Worm (Caenorhabditis elegans) whole organism, late embryonic: ENCODE results near the gene C17B7.15.

ENCODE experiments used
- C08G9.2 ChIP-seq: sonication (generic microtip); optimal IDR thresholded peaks from 2 replicates; lab custom pipeline; 2016; ENCODE audit warnings: mild to moderate bottlenecking, missing genetic modification characterization, moderate library complexity, missing compliant biosample characterization
- C38D4.7 ChIP-seq: fragments of 200-800 bp; sonication (Bioruptor generic); optimal IDR thresholded peaks from 2 replicates; lab custom pipeline; 2018; ENCODE audit warnings: mild to moderate bottlenecking, missing genetic modification characterization, moderate library complexity, missing compliant biosample characterization
- F13H6.1 ChIP-seq: sonication (generic microtip); optimal IDR thresholded peaks from 2 replicates; lab custom pipeline; 2016; ENCODE audit warnings: missing genetic modification characterization, missing compliant biosample characterization
- K02D7.2 ChIP-seq: sonication (generic microtip); optimal IDR thresholded peaks from 2 replicates; lab custom pipeline; 2017; ENCODE audit warnings: mild to moderate bottlenecking, missing genetic modification characterization, missing compliant biosample characterization
- Y22D7AL.16 ChIP-seq: sonication (generic microtip); optimal IDR thresholded peaks from 2 replicates; lab custom pipeline; 2016; ENCODE audit warnings: missing genetic modification characterization, missing compliant biosample characterization
- ama-1 ChIP-seq: fragments of 150-350 bp; optimal IDR thresholded peaks from 2 replicates; lab custom pipeline; 2014
- ceh-18 ChIP-seq: sonication (generic microtip); optimal IDR thresholded peaks from 2 replicates; lab custom pipeline; 2016; ENCODE audit warnings: missing genetic modification characterization, missing compliant biosample characterization
- ceh-2 ChIP-seq: sonication (generic microtip); optimal IDR thresholded peaks from 2 replicates; lab custom pipeline; 2016; ENCODE audit warnings: missing genotype, missing genetic modification characterization, missing compliant biosample characterization
- ceh-30 ChIP-seq: fragments of 150-350 bp; optimal IDR thresholded peaks from 2 replicates; lab custom pipeline; 2014; ENCODE audit warnings: missing biosample characterization, missing genetic modification characterization
- ceh-31 ChIP-seq: sonication (generic microtip); optimal IDR thresholded peaks from 2 replicates; lab custom pipeline; 2016; ENCODE audit warnings: missing genetic modification characterization, missing compliant biosample characterization
- ceh-45 ChIP-seq: fragments of 200-800 bp; sonication (Bioruptor generic); IDR thresholded peaks from 2 replicates; pipeline ENCODE4 v1.3.6; 2022; ENCODE audit warnings: missing genetic modification reagents, missing genetic modification characterization, missing compliant biosample characterization
- ceh-48 ChIP-seq: sonication (generic microtip); optimal IDR thresholded peaks from 2 replicates; lab custom pipeline; 2016; ENCODE audit warnings: missing genetic modification characterization, inconsistent platforms, missing compliant biosample characterization
- ceh-6 ChIP-seq: fragments of 200-800 bp; sonication (Bioruptor generic); optimal IDR thresholded peaks from 2 replicates; lab custom pipeline; 2018; ENCODE audit warnings: mild to moderate bottlenecking, missing genetic modification characterization, missing compliant biosample characterization
- dmd-4 ChIP-seq: sonication (generic microtip); optimal IDR thresholded peaks from 2 replicates; lab custom pipeline; 2016; ENCODE audit warnings: borderline replicate concordance, missing genetic modification characterization, missing compliant biosample characterization
- dve-1 ChIP-seq: sonication (generic microtip); optimal IDR thresholded peaks from 2 replicates; lab custom pipeline; 2017; ENCODE audit warnings: antibody characterized with exemption, mild to moderate bottlenecking, missing genetic modification characterization, missing compliant biosample characterization
- ets-4 ChIP-seq: sonication (generic microtip); optimal IDR thresholded peaks from 2 replicates; lab custom pipeline; 2016; ENCODE audit warnings: missing genetic modification characterization, missing compliant biosample characterization
- eyg-1 ChIP-seq: sonication (generic microtip); optimal IDR thresholded peaks from 2 replicates; lab custom pipeline; 2016; ENCODE audit warnings: missing genotype, missing genetic modification characterization, missing compliant biosample characterization
- fkh-6 ChIP-seq: sonication (generic microtip); optimal IDR thresholded peaks from 2 replicates; lab custom pipeline; 2016; ENCODE audit warnings: missing genetic modification characterization, missing compliant biosample characterization
- gmeb-2 ChIP-seq: sonication (generic microtip); optimal IDR thresholded peaks from 2 replicates; lab custom pipeline; 2016; ENCODE audit warnings: missing genetic modification characterization, inconsistent platforms, missing compliant biosample characterization
- hlh-13 ChIP-seq: fragments of 200-800 bp; sonication (Bioruptor generic); optimal IDR thresholded peaks from 2 replicates; lab custom pipeline; 2018; ENCODE audit warnings: mild to moderate bottlenecking, missing genetic modification characterization, missing compliant biosample characterization
- hlh-15 ChIP-seq: sonication (generic microtip); optimal IDR thresholded peaks from 2 replicates; lab custom pipeline; 2016; ENCODE audit warnings: missing genetic modification characterization, missing compliant biosample characterization
- hlh-6 ChIP-seq: sonication (generic microtip); optimal IDR thresholded peaks from 2 replicates; lab custom pipeline; 2016; ENCODE audit warnings: missing genotype, missing genetic modification characterization, missing compliant biosample characterization
- lin-11 ChIP-seq: fragments of 200-800 bp; sonication (Bioruptor generic); optimal IDR thresholded peaks from 2 replicates; lab custom pipeline; 2018; ENCODE audit warnings: mild to moderate bottlenecking, missing genetic modification characterization, missing compliant biosample characterization
- madf-2 ChIP-seq: sonication (generic microtip); optimal IDR thresholded peaks from 2 replicates; lab custom pipeline; 2017; ENCODE audit warnings: missing genetic modification characterization, missing compliant biosample characterization
- mec-3 ChIP-seq: sonication (generic microtip); optimal IDR thresholded peaks from 2 replicates; lab custom pipeline; 2016; ENCODE audit warnings: borderline replicate concordance, missing genetic modification characterization, missing compliant biosample characterization
- nfya-1 ChIP-seq: sonication (generic microtip); optimal IDR thresholded peaks from 2 replicates; lab custom pipeline; 2017; ENCODE audit warnings: missing genetic modification characterization, mild to moderate bottlenecking, missing compliant biosample characterization, antibody characterized with exemption, moderate library complexity
- nhr-11 ChIP-seq: fragments of 150-350 bp; optimal IDR thresholded peaks from 2 replicates; lab custom pipeline; 2014; ENCODE audit warnings: missing biosample characterization, missing genetic modification characterization
- nhr-232 ChIP-seq: sonication (generic microtip); optimal IDR thresholded peaks from 2 replicates; lab custom pipeline; 2016; ENCODE audit warnings: missing genetic modification characterization, missing compliant biosample characterization
- npax-4 ChIP-seq: sonication (generic microtip); optimal IDR thresholded peaks from 2 replicates; lab custom pipeline; 2016; ENCODE audit warnings: missing genetic modification characterization, missing compliant biosample characterization
- odd-2 ChIP-seq: sonication (generic microtip); optimal IDR thresholded peaks from 2 replicates; lab custom pipeline; 2017; ENCODE audit warnings: antibody characterized with exemption, mild to moderate bottlenecking, missing genetic modification characterization, missing compliant biosample characterization
- pag-3 ChIP-seq: sonication (generic microtip); optimal IDR thresholded peaks from 2 replicates; lab custom pipeline; 2016; ENCODE audit warnings: missing compliant biosample characterization, missing genetic modification characterization, borderline replicate concordance
- pax-1 ChIP-seq: fragments of 150-350 bp; optimal IDR thresholded peaks from 2 replicates; lab custom pipeline; 2014; ENCODE audit warnings: missing biosample characterization, missing genetic modification characterization
- rnt-1 ChIP-seq: sonication (generic microtip); optimal IDR thresholded peaks from 2 replicates; lab custom pipeline; 2016; ENCODE audit warnings: missing genetic modification characterization, missing compliant biosample characterization
- sox-4 ChIP-seq: sonication (generic microtip); optimal IDR thresholded peaks from 2 replicates; lab custom pipeline; 2017; ENCODE audit warnings: mild to moderate bottlenecking, missing genetic modification characterization, inconsistent platforms, missing compliant biosample characterization
- tbx-7 ChIP-seq: sonication (generic microtip); optimal IDR thresholded peaks from 2 replicates; lab custom pipeline; 2016; ENCODE audit warnings: missing genotype, missing genetic modification characterization, missing compliant biosample characterization
- unc-3 ChIP-seq, 2 experiments: fragments of 200-800 bp in 1 of 2; sonication (Bioruptor generic) in 1 of 2; sonication (generic microtip) in 1 of 2; conservative IDR thresholded peaks in 1 of 2; optimal IDR thresholded peaks in 1 of 2; 2 replicates each; pipeline versions ENCODE4 v1.3.6 to Lab custom; 2016 to 2022; ENCODE audit warnings: missing compliant biosample characterization in 2 of 2, missing genetic modification characterization in 2 of 2, missing genetic modification reagents in 1 of 2
- unc-42 ChIP-seq: sonication (generic microtip); optimal IDR thresholded peaks from 2 replicates; lab custom pipeline; 2016; ENCODE audit warnings: missing genotype, missing genetic modification characterization, missing compliant biosample characterization
- unc-86 ChIP-seq: sonication (generic microtip); optimal IDR thresholded peaks from 2 replicates; lab custom pipeline; 2016; ENCODE audit warnings: missing genetic modification characterization, missing compliant biosample characterization
- zip-5 ChIP-seq: sonication (generic microtip); optimal IDR thresholded peaks from 2 replicates; lab custom pipeline; 2016; ENCODE audit warnings: missing genetic modification characterization, missing compliant biosample characterization

Gene C17B7.15

ce11 chrV:3344001-3344400, 6.0 kb upstream of the C17B7.15 start:
- TF ChIP-seq nhr-232 (tag; lab: Kevin White, UChicago) (no peak), npax-4 (tag; lab: Kevin White, UChicago) (no peak), ceh-2 (tag; lab: Kevin White, UChicago) (no peak), hlh-15 (tag; lab: Kevin White, UChicago) (no peak), gmeb-2 (tag; lab: Kevin White, UChicago) (no peak), F13H6.1 (no peak), fkh-6 (no peak), mec-3 (tag; lab: Kevin White, UChicago) (no peak), dmd-4 (tag; lab: Kevin White, UChicago) (no peak), C08G9.2 (no peak)
- TF ChIP-seq, all 69 proteins: peak for 0

DNA sequence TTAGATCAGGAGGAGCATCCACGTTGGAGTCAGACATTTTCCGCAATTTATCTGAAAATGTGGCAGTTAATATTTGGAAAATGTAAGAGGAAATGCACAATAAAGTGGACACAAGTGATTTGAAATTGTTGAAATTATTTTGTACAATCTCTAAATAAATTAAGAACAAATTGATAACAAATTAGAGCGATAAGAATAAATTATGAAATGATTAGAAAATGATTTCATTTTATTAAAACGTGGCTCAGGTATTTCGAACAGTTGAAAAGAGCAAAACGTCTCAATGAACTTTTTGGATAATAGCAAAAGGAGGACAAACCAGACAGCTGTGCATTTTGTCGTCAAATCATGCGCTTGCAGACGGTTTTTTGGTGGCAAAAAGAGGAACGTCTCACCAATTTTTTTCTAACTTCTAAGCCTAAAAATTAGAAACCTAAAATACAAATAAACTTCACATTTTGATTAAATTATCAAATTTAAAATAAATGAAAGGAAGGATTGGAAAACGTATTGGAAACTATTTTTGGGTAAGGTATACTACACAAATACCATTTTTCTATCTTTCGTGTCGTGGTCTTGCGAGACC, 3.5 kb upstream of the C17B7.15 start, which contains the start of gene fbxa-65:
Gene fbxa-65, minus strand, starts transcription at position 51 of the 586 bp plus-strand sequence.
- TF ChIP-seq ceh-2 (tag; lab: Kevin White, UChicago) (no peak), hlh-6 (tag; lab: Kevin White, UChicago) (no peak), ceh-6 (GFP tag; lab: Kevin White, UChicago) (no peak), ama-1 (lab: Kevin White, UChicago) (no peak), odd-2 (tag; lab: Kevin White, UChicago) (no peak), npax-4 (tag; lab: Kevin White, UChicago) (no peak), ceh-18 (tag; lab: Kevin White, UChicago) (no peak), ceh-30 (tag; lab: Kevin White, UChicago) (no peak), nhr-11 (tag; lab: Kevin White, UChicago) (no peak), pag-3 (no peak), mec-3 (tag; lab: Kevin White, UChicago) (no peak), unc-86 (tag; lab: Kevin White, UChicago) (no peak), nhr-232 (tag; lab: Kevin White, UChicago) (no peak), ceh-31 (tag; lab: Kevin White, UChicago) (no peak), zip-5 (tag; lab: Kevin White, UChicago) (no peak), dve-1 (tag; lab: Kevin White, UChicago) (no peak), Y22D7AL.16 (tag; lab: Kevin White, UChicago) (no peak)

ce11 chrV:3347486-3347885, 2.5 kb upstream of the C17B7.15 start:
- TF ChIP-seq rnt-1 (tag; lab: Kevin White, UChicago) (no peak), unc-3 (GFP tag; conservative IDR thresholded peaks at IDR 0.05; lab: Robert Waterston, UW) (no peak), unc-3 (tag; optimal IDR thresholded peaks at IDR 0.05; lab: Kevin White, UChicago) (no peak), nhr-232 (tag; lab: Kevin White, UChicago) (no peak), pax-1 (tag; lab: Kevin White, UChicago) (no peak), ceh-48 (tag; lab: Kevin White, UChicago) (no peak), dmd-4 (tag; lab: Kevin White, UChicago) (no peak), ets-4 (no peak), unc-42 (tag; lab: Kevin White, UChicago) (no peak), C38D4.7 (GFP tag; lab: Kevin White, UChicago) (no peak), eyg-1 (no peak), K02D7.2 (tag; lab: Kevin White, UChicago) (no peak), nfya-1 (tag; lab: Kevin White, UChicago) (no peak), sox-4 (tag; lab: Kevin White, UChicago) (no peak), madf-2 (tag; lab: Kevin White, UChicago) (no peak), hlh-13 (GFP tag; lab: Kevin White, UChicago) (no peak), tbx-7 (tag; lab: Kevin White, UChicago) (no peak), lin-11 (no peak), pag-3 (no peak), ceh-45 (GFP tag; lab: Robert Waterston, UW) (no peak)
